Worm (Caenorhabditis elegans): ENCODE data around the gene atf-7.

DNA sequence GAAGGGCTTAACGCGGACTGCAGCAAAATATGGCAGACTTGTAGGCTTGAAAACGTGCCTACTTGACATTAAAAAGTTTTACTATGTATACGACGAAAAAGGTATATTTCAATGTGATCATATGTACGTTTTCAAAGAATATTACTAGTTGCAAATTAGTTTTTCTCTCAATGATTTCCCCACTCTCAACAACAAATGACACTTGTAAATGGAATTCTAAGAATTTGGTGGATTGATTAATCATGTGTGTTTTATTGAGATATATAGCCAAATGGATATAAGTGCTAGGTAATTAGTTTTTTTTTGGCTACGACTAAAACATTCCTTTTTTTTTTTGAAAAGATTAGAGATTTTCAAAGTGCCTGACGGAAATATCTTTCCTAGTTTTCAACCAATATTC, 11.6 kb downstream of the atf-7 start:
- no peak for TF ChIP-seq nhr-12 (tag; optimal IDR thresholded peaks at IDR 0.05)
- TF ChIP-seq nfya-1 (tag; optimal IDR thresholded peaks at IDR 0.05; ENCODE audit: insufficient read depth), result no peak
- no peak for TF ChIP-seq ama-1 (optimal IDR thresholded peaks at IDR 0.05)
